Fruit fly (Drosophila melanogaster) Kc167 (cell line): Measurements from ENCODE around the gene RFeSP.

Experiments
- Myc ChIP-seq: fragments of >200 bp; optimal IDR thresholded peaks from 2 replicates; lab custom pipeline; 2017; ENCODE audit warnings: missing external identifiers
- Sin3A ChIP-seq: fragments of >200 bp; optimal IDR thresholded peaks from 2 replicates; lab custom pipeline; 2018; ENCODE audit warnings: missing external identifiers
- insv ChIP-seq: fragments of >200 bp; optimal IDR thresholded peaks from 3 replicates; lab custom pipeline; 2018; ENCODE audit warnings: missing external identifiers
- psq ChIP-seq: fragments of >200 bp; optimal IDR thresholded peaks from 2 replicates; lab custom pipeline; 2017; ENCODE audit warnings: missing external identifiers
- ttk ChIP-seq: sonication (Bioruptor generic); optimal IDR thresholded peaks from 2 replicates; lab custom pipeline; 2017; ENCODE audit warnings: missing external identifiers

dm6 chr2L:1575604-1576003, 38.4 kb downstream of the RFeSP start:
- no peak for TF ChIP-seq Myc
- no peak for TF ChIP-seq Sin3A (lab: Kevin White, UChicago)
- TF ChIP-seq psq (lab: Kevin White, UChicago): no peak
- no peak for TF ChIP-seq insv (lab: Kevin White, UChicago)
- no peak for TF ChIP-seq ttk (lab: Kevin White, UChicago)
